Worm (Caenorhabditis elegans): ENCODE results near the gene prdm-14.

Gene prdm-14

ce11 chrX:9085864-9086263, 39.9 kb downstream of the prdm-14 start:
- TF ChIP-seq sma-9 (GFP tag; optimal IDR thresholded peaks at IDR 0.05) (peak; percentile 34), sma-9 (tag; optimal IDR thresholded peaks at IDR 0.05) (no peak), nhr-25 (tag; optimal IDR thresholded peaks at IDR 0.05) (peak; percentile 65), fos-1 (tag; optimal IDR thresholded peaks at IDR 0.05) (peak; percentile 15), lsy-2 (tag; optimal IDR thresholded peaks at IDR 0.05) (no peak), crh-2 (tag; optimal IDR thresholded peaks at IDR 0.05) (peak; percentile 30), ceh-16 (tag; optimal IDR thresholded peaks at IDR 0.05) (peak; percentile 89), nhr-6 (tag; optimal IDR thresholded peaks at IDR 0.05) (peak; percentile 46), dmd-4 (tag; optimal IDR thresholded peaks at IDR 0.05) (no peak), sma-3 (GFP tag; optimal IDR thresholded peaks at IDR 0.05) (peak; percentile 71), egl-27 (tag; optimal IDR thresholded peaks at IDR 0.05) (peak; percentile 39)

- TF ChIP-seq sma-3 (GFP tag; optimal IDR thresholded peaks at IDR 0.05) (no peak), ceh-16 (tag; optimal IDR thresholded peaks at IDR 0.05) (peak; percentile 14)
Measured at ce11 chrX:9088620-9089019, 42.6 kb downstream of the prdm-14 start.

- no peak for TF ChIP-seq ama-1 (optimal IDR thresholded peaks at IDR 0.05)
- no peak for TF ChIP-seq nhr-237 (tag; optimal IDR thresholded peaks at IDR 0.05)
- TF ChIP-seq unc-62 (GFP tag; optimal IDR thresholded peaks at IDR 0.05), result no peak
- TF ChIP-seq crh-2 (tag; optimal IDR thresholded peaks at IDR 0.05), result no peak
- no peak for TF ChIP-seq nhr-21 (tag; optimal IDR thresholded peaks at IDR 0.05)
- no peak for TF ChIP-seq F13H6.1 (tag; optimal IDR thresholded peaks at IDR 0.05)
Measured at ce11 chrX:9089536-9089935, 43.5 kb downstream of the prdm-14 start.

- peak; percentile 74 for TF ChIP-seq lin-13 (GFP tag; optimal IDR thresholded peaks at IDR 0.05)
- no peak for TF ChIP-seq elt-3 (tag; optimal IDR thresholded peaks at IDR 0.05)
- peak; percentile 66 for TF ChIP-seq Y55F3AM.14 (GFP tag; optimal IDR thresholded peaks at IDR 0.05)
- TF ChIP-seq unc-55 (GFP tag; optimal IDR thresholded peaks at IDR 0.05), result peak; percentile 54
- no peak for TF ChIP-seq aly-2 (tag; optimal IDR thresholded peaks at IDR 0.05)
- TF ChIP-seq skn-1 (tag; optimal IDR thresholded peaks at IDR 0.05), result no peak
- TF ChIP-seq unc-39 (tag; optimal IDR thresholded peaks at IDR 0.05), result no peak
- TF ChIP-seq F13H6.1 (tag; optimal IDR thresholded peaks at IDR 0.05), result peak; percentile 40
- TF ChIP-seq nhr-129 (tag; optimal IDR thresholded peaks at IDR 0.05), result peak; percentile 77
- TF ChIP-seq lin-11 (tag; optimal IDR thresholded peaks at IDR 0.05), result no peak
- TF ChIP-seq nhr-11 (tag; optimal IDR thresholded peaks at IDR 0.05), result peak; percentile 13
- TF ChIP-seq egl-27 (tag; optimal IDR thresholded peaks at IDR 0.05), result peak; percentile 25
- peak; percentile 49 for TF ChIP-seq nhr-21 (tag; optimal IDR thresholded peaks at IDR 0.05)
- peak; percentile 15 for TF ChIP-seq nhr-25 (tag; optimal IDR thresholded peaks at IDR 0.05)
- TF ChIP-seq ztf-4 (tag; optimal IDR thresholded peaks at IDR 0.05), result peak; percentile 20
- peak; percentile 9 for TF ChIP-seq mab-5 (tag; optimal IDR thresholded peaks at IDR 0.05)
- TF ChIP-seq mdl-1 (tag; optimal IDR thresholded peaks at IDR 0.05), result no peak
- peak; percentile 25 for TF ChIP-seq sem-4 (tag; optimal IDR thresholded peaks at IDR 0.05)
- peak; percentile 5 for TF ChIP-seq C34F6.9 (tag; optimal IDR thresholded peaks at IDR 0.05)
- TF ChIP-seq crh-2 (tag; optimal IDR thresholded peaks at IDR 0.05), result peak; percentile 62
- peak; percentile 42 for TF ChIP-seq fos-1 (tag; optimal IDR thresholded peaks at IDR 0.05)
- TF ChIP-seq lsy-2 (tag; optimal IDR thresholded peaks at IDR 0.05), result peak; percentile 23 to 30
- peak; percentile 63 for TF ChIP-seq nhr-6 (tag; optimal IDR thresholded peaks at IDR 0.05)
- peak; percentile 36 for TF ChIP-seq gmeb-1 (tag; optimal IDR thresholded peaks at IDR 0.05)
- TF ChIP-seq sma-9 (GFP tag; optimal IDR thresholded peaks at IDR 0.05), result peak; percentile 60
- no peak for TF ChIP-seq sma-9 (tag; optimal IDR thresholded peaks at IDR 0.05)
Measured at ce11 chrX:9091380-9091779, 45.4 kb downstream of the prdm-14 start.

- TF ChIP-seq nhr-12 (tag; optimal IDR thresholded peaks at IDR 0.05), result no peak
- TF ChIP-seq nhr-10 (tag; optimal IDR thresholded peaks at IDR 0.05), result no peak
- TF ChIP-seq gmeb-1 (tag; optimal IDR thresholded peaks at IDR 0.05), result no peak
- TF ChIP-seq dmd-4 (tag; optimal IDR thresholded peaks at IDR 0.05), result no peak
- no peak for TF ChIP-seq mab-5 (tag; optimal IDR thresholded peaks at IDR 0.05)
- TF ChIP-seq Y55F3AM.14 (GFP tag; optimal IDR thresholded peaks at IDR 0.05), result no peak
- no peak for TF ChIP-seq blmp-1 (tag; optimal IDR thresholded peaks at IDR 0.05; ENCODE audit: insufficient read depth)
- TF ChIP-seq nhr-6 (tag; optimal IDR thresholded peaks at IDR 0.05), result no peak
- no peak for TF ChIP-seq ztf-4 (tag; optimal IDR thresholded peaks at IDR 0.05)
- TF ChIP-seq elt-1 (tag; optimal IDR thresholded peaks at IDR 0.05), result no peak
- no peak for TF ChIP-seq lin-13 (GFP tag; optimal IDR thresholded peaks at IDR 0.05)
- TF ChIP-seq nhr-77 (tag; optimal IDR thresholded peaks at IDR 0.05), result no peak
- TF ChIP-seq nhr-237 (tag; optimal IDR thresholded peaks at IDR 0.05), result no peak
- no peak for TF ChIP-seq peb-1 (tag; optimal IDR thresholded peaks at IDR 0.05)
- no peak for TF ChIP-seq lin-39 (tag; optimal IDR thresholded peaks at IDR 0.05)
- no peak for TF ChIP-seq ZK546.5 (tag; optimal IDR thresholded peaks at IDR 0.05)
- no peak for TF ChIP-seq nhr-21 (tag; optimal IDR thresholded peaks at IDR 0.05)
- TF ChIP-seq crh-2 (tag; optimal IDR thresholded peaks at IDR 0.05), result no peak
Measured at ce11 chrX:9091873-9092272, 45.9 kb downstream of the prdm-14 start.

All from whole organism, L2 larva.